Fruit fly (Drosophila melanogaster): ENCODE data around the gene Dora.

The Dora gene

DNA sequence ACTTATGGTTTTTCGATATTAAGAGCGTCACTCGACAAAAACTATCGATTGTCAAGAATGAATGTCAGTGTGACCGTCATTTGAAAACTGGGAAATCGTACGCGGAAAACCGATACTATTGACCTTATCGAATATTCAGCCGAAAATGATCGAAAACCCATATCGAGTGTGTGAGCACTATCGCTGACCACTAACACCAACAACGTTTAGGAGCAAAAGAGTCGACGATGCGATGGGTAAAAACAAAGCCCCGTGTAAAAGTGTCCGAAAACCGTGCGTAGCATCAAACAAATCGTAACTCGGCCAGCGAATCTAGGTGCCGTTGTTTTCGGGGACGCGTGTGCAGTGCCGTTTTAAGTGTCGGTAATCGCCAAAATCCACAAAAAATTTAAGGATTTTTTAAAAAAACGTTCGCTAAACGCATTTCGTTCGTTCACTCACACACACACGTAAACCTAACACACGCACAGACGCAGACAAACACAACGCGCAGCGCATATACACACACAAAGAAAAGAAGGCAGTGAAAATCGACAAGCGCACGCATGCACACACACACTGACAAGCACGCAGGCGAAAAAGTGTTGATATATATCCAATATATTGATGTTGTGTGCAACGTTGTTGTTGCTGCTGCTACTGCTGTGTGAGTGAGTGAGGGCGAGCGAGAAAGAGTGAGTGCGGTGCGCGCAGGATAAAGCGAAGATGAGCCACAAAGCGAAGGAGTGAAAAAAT is at the start of gene Dora, which contains the start of gene CG7326:
Gene Dora, plus strand, starts transcription at position 203 of the 735 bp plus-strand sequence.
Gene CG7326, minus strand, starts transcription at position 29 of the 735 bp plus-strand sequence.
- TF ChIP-seq Myc (optimal IDR thresholded peaks at IDR 0.05), result no peak
- TF ChIP-seq psq (optimal IDR thresholded peaks at IDR 0.05), result peak; percentile 82
- no peak for TF ChIP-seq h (optimal IDR thresholded peaks at IDR 0.05)

- no peak for TF ChIP-seq insv (optimal IDR thresholded peaks at IDR 0.05)
- no peak for TF ChIP-seq Myc (optimal IDR thresholded peaks at IDR 0.05)
- no peak for TF ChIP-seq Sin3A (optimal IDR thresholded peaks at IDR 0.05)
- TF ChIP-seq ttk (optimal IDR thresholded peaks at IDR 0.05), result no peak
- TF ChIP-seq h (optimal IDR thresholded peaks at IDR 0.05), result no peak
- no peak for TF ChIP-seq psq (optimal IDR thresholded peaks at IDR 0.05)
Observed at dm6 chrX:18814373-18814772, 49.4 kb upstream of the Dora start.

DNA sequence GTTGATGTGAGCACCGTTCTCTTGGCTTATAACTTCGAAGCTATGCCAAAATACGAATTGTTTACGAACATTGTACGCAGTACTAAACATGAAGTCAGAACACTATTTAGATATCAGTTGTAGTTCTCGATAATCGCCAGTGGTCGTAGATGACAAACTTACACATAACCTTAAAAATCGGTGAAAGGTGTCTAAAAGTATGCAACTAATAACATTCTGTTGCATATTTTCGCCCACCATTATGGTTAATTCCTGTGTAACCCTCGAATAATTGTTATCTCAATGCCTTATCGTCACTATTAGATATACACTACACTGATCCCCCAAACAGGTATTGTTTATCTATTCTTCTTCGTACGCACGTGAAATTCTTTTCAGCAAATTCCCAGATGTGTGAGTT is 48.8 kb upstream of the Dora start:
- TF ChIP-seq psq (optimal IDR thresholded peaks at IDR 0.05) (no peak), h (optimal IDR thresholded peaks at IDR 0.05) (no peak), ttk (optimal IDR thresholded peaks at IDR 0.05) (no peak), insv (optimal IDR thresholded peaks at IDR 0.05) (no peak), Sin3A (optimal IDR thresholded peaks at IDR 0.05) (no peak), Myc (optimal IDR thresholded peaks at IDR 0.05) (no peak)

DNA sequence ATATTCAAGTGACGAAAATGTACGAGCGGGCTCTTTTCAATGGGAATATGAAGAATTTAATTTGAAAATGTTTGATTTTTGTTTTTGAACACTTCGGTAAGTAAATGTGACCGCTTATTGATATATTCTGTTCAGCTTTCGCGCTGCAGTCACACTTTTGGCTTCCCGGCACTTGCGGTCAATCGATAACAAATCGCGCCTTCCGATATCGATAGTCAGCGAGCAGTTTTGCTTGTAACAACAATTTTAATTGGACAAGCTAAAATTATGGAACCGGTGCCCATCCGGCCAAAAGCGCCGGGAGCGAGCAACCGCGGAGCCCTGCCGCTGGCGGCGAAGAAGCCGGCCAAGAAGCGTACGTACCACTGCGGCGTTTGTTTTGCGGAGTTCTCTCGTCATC is 33.4 kb upstream of the Dora start, which contains the start of gene CG7101:
Gene CG7101, plus strand, starts transcription at position 196 of the 400 bp plus-strand sequence.
- TF ChIP-seq h (optimal IDR thresholded peaks at IDR 0.05) (no peak), ttk (optimal IDR thresholded peaks at IDR 0.05) (no peak), Myc (optimal IDR thresholded peaks at IDR 0.05) (no peak), Sin3A (optimal IDR thresholded peaks at IDR 0.05) (no peak), psq (optimal IDR thresholded peaks at IDR 0.05) (no peak)

- no peak for TF ChIP-seq psq (optimal IDR thresholded peaks at IDR 0.05)
- TF ChIP-seq insv (optimal IDR thresholded peaks at IDR 0.05), result no peak
- TF ChIP-seq h (optimal IDR thresholded peaks at IDR 0.05), result no peak
- no peak for TF ChIP-seq ttk (optimal IDR thresholded peaks at IDR 0.05)
- TF ChIP-seq Myc (optimal IDR thresholded peaks at IDR 0.05), result no peak
- TF ChIP-seq Sin3A (optimal IDR thresholded peaks at IDR 0.05), result no peak
Observed at dm6 chrX:18832371-18832852, 31.3 kb upstream of the Dora start, which contains the start of gene Pvf1. Gene Pvf1 (plus strand): TSS chrX:18832682.

DNA sequence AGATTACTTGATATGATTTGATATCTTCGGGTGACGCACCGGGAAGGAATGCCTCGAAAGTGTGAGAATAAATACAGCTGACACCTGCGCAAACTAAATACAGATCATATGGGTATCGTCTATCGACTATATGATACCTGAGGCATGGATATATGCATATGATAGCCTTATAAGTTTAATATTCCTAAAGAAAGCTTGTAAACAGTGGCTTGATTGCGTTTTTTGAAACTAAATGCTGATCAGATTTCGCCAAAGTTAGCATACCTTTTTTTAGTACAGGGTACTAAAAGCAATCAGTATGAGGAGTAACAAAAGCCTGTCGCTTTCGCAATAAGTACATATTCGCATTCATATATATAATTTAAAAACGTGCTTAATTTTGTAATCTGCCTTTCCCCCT is 29.4 kb upstream of the Dora start:
- no peak for TF ChIP-seq psq (optimal IDR thresholded peaks at IDR 0.05)
- TF ChIP-seq Sin3A (optimal IDR thresholded peaks at IDR 0.05), result no peak
- no peak for TF ChIP-seq insv (optimal IDR thresholded peaks at IDR 0.05)
- TF ChIP-seq ttk (optimal IDR thresholded peaks at IDR 0.05), result no peak
- no peak for TF ChIP-seq Myc (optimal IDR thresholded peaks at IDR 0.05)
- no peak for TF ChIP-seq h (optimal IDR thresholded peaks at IDR 0.05)

dm6 chrX:18835003-18835402 is 28.7 kb upstream of the Dora start:
- TF ChIP-seq insv (optimal IDR thresholded peaks at IDR 0.05) (no peak), Myc (optimal IDR thresholded peaks at IDR 0.05) (no peak), Sin3A (optimal IDR thresholded peaks at IDR 0.05) (no peak), psq (optimal IDR thresholded peaks at IDR 0.05) (no peak), ttk (optimal IDR thresholded peaks at IDR 0.05) (no peak), h (optimal IDR thresholded peaks at IDR 0.05) (no peak)

DNA sequence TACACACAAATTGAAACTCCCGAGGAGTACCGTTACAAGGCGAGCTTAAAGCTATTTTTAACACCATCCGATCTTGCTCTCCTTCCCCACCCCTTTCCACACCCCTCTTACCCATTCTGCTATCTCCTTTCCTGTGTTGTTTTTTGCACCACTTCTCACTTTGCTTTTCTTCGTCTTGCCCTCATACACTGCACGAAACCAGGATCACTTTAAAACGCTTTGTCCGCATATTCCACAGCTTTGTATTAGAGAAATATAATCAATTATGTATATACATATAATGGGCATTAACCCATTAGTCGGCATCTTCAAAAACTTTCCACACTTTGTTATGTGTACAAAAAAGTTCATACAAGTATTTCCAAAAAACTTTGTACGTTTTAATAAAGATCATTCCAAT is 28.2 kb upstream of the Dora start:
- no peak for TF ChIP-seq Myc (optimal IDR thresholded peaks at IDR 0.05)
- TF ChIP-seq h (optimal IDR thresholded peaks at IDR 0.05), result no peak
- no peak for TF ChIP-seq psq (optimal IDR thresholded peaks at IDR 0.05)
- TF ChIP-seq ttk (optimal IDR thresholded peaks at IDR 0.05), result no peak
- TF ChIP-seq insv (optimal IDR thresholded peaks at IDR 0.05), result no peak
- no peak for TF ChIP-seq Sin3A (optimal IDR thresholded peaks at IDR 0.05)

- TF ChIP-seq Myc (optimal IDR thresholded peaks at IDR 0.05) (no peak), psq (optimal IDR thresholded peaks at IDR 0.05) (no peak), h (optimal IDR thresholded peaks at IDR 0.05) (no peak), ttk (optimal IDR thresholded peaks at IDR 0.05) (no peak)
Observed at dm6 chrX:18836315-18836714, 27.4 kb upstream of the Dora start.

- TF ChIP-seq ttk (optimal IDR thresholded peaks at IDR 0.05), result no peak
- no peak for TF ChIP-seq Sin3A (optimal IDR thresholded peaks at IDR 0.05)
- TF ChIP-seq psq (optimal IDR thresholded peaks at IDR 0.05), result no peak
- TF ChIP-seq Myc (optimal IDR thresholded peaks at IDR 0.05), result no peak
- no peak for TF ChIP-seq h (optimal IDR thresholded peaks at IDR 0.05)
- TF ChIP-seq insv (optimal IDR thresholded peaks at IDR 0.05), result no peak
Observed at dm6 chrX:18837046-18837445, 26.7 kb upstream of the Dora start.

dm6 chrX:18838470-18838869 is 25.3 kb upstream of the Dora start:
- TF ChIP-seq insv (optimal IDR thresholded peaks at IDR 0.05) (no peak), h (optimal IDR thresholded peaks at IDR 0.05) (no peak), Sin3A (optimal IDR thresholded peaks at IDR 0.05) (no peak), ttk (optimal IDR thresholded peaks at IDR 0.05) (no peak), Myc (optimal IDR thresholded peaks at IDR 0.05) (no peak), psq (optimal IDR thresholded peaks at IDR 0.05) (no peak)

dm6 chrX:18838929-18839576 is 24.7 kb upstream of the Dora start:
- TF ChIP-seq ttk (optimal IDR thresholded peaks at IDR 0.05) (no peak), Myc (optimal IDR thresholded peaks at IDR 0.05) (no peak), Sin3A (optimal IDR thresholded peaks at IDR 0.05) (no peak)

Measured in Kc167 (cell line).